Fruit fly (Drosophila melanogaster) whole organism, embryonic: Measurements from ENCODE around the gene RASSF8.

Experiments used
- Aef1 ChIP-seq: fragments of 200-800 bp; sonication (Bioruptor generic); IDR thresholded peaks from 3 replicates; pipeline ENCODE4 v1.3.6; 2022; ENCODE audit warnings: missing biosample characterization, missing genetic modification characterization
- Atf6 ChIP-seq: fragments of 200-800 bp; sonication (Bioruptor generic); IDR thresholded peaks from 2 replicates; pipeline ENCODE4 v1.3.6; 2022; ENCODE audit warnings: missing biosample characterization, missing genetic modification characterization
- Awh ChIP-seq: fragments of 200-800 bp; sonication (Bioruptor generic); IDR thresholded peaks from 2 replicates; pipeline ENCODE4, ENCODE4 v1.3.6; 2022; ENCODE audit warnings: missing biosample characterization, missing genetic modification characterization
- Blimp-1 ChIP-seq: fragments of 200-800 bp; sonication (Bioruptor generic); optimal IDR thresholded peaks from 3 replicates; lab custom pipeline; 2018; ENCODE audit warnings: missing biosample characterization, missing genetic modification characterization, mild to moderate bottlenecking, moderate library complexity, missing genetic modification reagents
- CG10147 ChIP-seq: fragments of 200-800 bp; sonication (Bioruptor generic); optimal IDR thresholded peaks from 2 replicates; lab custom pipeline; 2019; ENCODE audit warnings: missing biosample characterization, mild to moderate bottlenecking, missing genetic modification characterization, moderate library complexity
- CG10979 ChIP-seq: fragments of 200-800 bp; sonication (Bioruptor generic); optimal IDR thresholded peaks from 2 replicates; lab custom pipeline; 2018; ENCODE audit warnings: missing biosample characterization, mild to moderate bottlenecking, missing genetic modification characterization, moderate library complexity
- CG11695 ChIP-seq: fragments of 200-800 bp; sonication (Bioruptor generic); IDR thresholded peaks from 3 replicates; pipeline ENCODE4 v1.3.6; 2022; ENCODE audit warnings: missing biosample characterization, missing genetic modification characterization
- CG12299 ChIP-seq: fragments of 200-800 bp; sonication (Bioruptor generic); optimal IDR thresholded peaks from 2 replicates; lab custom pipeline; 2018; ENCODE audit warnings: missing biosample characterization, mild to moderate bottlenecking, missing genetic modification characterization
- CG12391 ChIP-seq: fragments of 200-800 bp; sonication (Bioruptor generic); optimal IDR thresholded peaks from 3 replicates; lab custom pipeline; 2018; ENCODE audit warnings: missing biosample characterization, mild to moderate bottlenecking, missing genetic modification characterization, moderate library complexity
- CG13424 ChIP-seq: fragments of 200-800 bp; sonication (Bioruptor generic); optimal IDR thresholded peaks from 2 replicates; lab custom pipeline; 2019; ENCODE audit warnings: missing biosample characterization, mild to moderate bottlenecking, missing genetic modification characterization, moderate library complexity
- CG14014 ChIP-seq: fragments of 200-800 bp; sonication (Bioruptor generic); IDR thresholded peaks from 2 replicates; pipeline ENCODE4 v1.3.6; 2022; ENCODE audit warnings: missing biosample characterization, missing genetic modification characterization
- CG15269 ChIP-seq: fragments of 200-800 bp; sonication (Bioruptor generic); optimal IDR thresholded peaks from 2 replicates; lab custom pipeline; 2018; ENCODE audit warnings: missing biosample characterization, mild to moderate bottlenecking, missing genetic modification characterization, moderate library complexity
- CG17186 ChIP-seq: fragments of 200-800 bp; sonication (Bioruptor generic); optimal IDR thresholded peaks from 3 replicates; lab custom pipeline; 2017; ENCODE audit warnings: missing biosample characterization, missing genetic modification reagents, missing genetic modification characterization
- CG17829 ChIP-seq: fragments of 200-800 bp; optimal IDR thresholded peaks from 2 replicates; lab custom pipeline; 2019; ENCODE audit warnings: missing biosample characterization, mild to moderate bottlenecking, missing genetic modification characterization, moderate library complexity
- CG2678 ChIP-seq: fragments of 200-800 bp; sonication (Bioruptor generic); optimal IDR thresholded peaks from 3 replicates; lab custom pipeline; 2019; ENCODE audit warnings: missing biosample characterization, mild to moderate bottlenecking, missing genetic modification characterization, moderate library complexity
- CG31365 ChIP-seq: fragments of 200-800 bp; sonication (Bioruptor generic); optimal IDR thresholded peaks from 2 replicates; lab custom pipeline; 2018; ENCODE audit warnings: missing biosample characterization, mild to moderate bottlenecking, missing genetic modification characterization
- CG31441 ChIP-seq: fragments of 200-800 bp; sonication (Bioruptor generic); IDR thresholded peaks from 2 replicates; pipeline ENCODE4 v1.3.6; 2022; ENCODE audit warnings: missing biosample characterization, missing genetic modification characterization
- CG32532 ChIP-seq: fragments of 200-800 bp; sonication (Bioruptor generic); IDR thresholded peaks from 2 replicates; pipeline ENCODE4 v1.3.6; 2022; ENCODE audit warnings: missing biosample characterization, missing genetic modification characterization
- CG43689 ChIP-seq: fragments of 200-800 bp; sonication (Bioruptor generic); IDR thresholded peaks from 2 replicates; pipeline ENCODE4 v1.3.6; 2022; ENCODE audit warnings: missing biosample characterization, missing genetic modification characterization
- CG4730 ChIP-seq: fragments of 200-800 bp; sonication (Bioruptor generic); IDR thresholded peaks from 2 replicates; pipeline ENCODE4 v1.3.6; 2022; ENCODE audit warnings: missing biosample characterization, missing genetic modification characterization
- CG7839 ChIP-seq: fragments of 200-800 bp; sonication (Bioruptor generic); optimal IDR thresholded peaks from 3 replicates; lab custom pipeline; 2018; ENCODE audit warnings: missing biosample characterization, mild to moderate bottlenecking, missing genetic modification characterization, moderate library complexity
- CG8388 ChIP-seq: fragments of 200-800 bp; sonication (Bioruptor generic); optimal IDR thresholded peaks from 2 replicates; lab custom pipeline; 2019; ENCODE audit warnings: missing biosample characterization, mild to moderate bottlenecking, missing genetic modification characterization, moderate library complexity
- E2f1 ChIP-seq: fragments of 200-800 bp; sonication (Bioruptor generic); IDR thresholded peaks from 2 replicates; pipeline ENCODE4 v1.3.6; 2022; ENCODE audit warnings: missing biosample characterization, missing genetic modification characterization
- Fer3 ChIP-seq: fragments of 200-800 bp; sonication (Bioruptor generic); optimal IDR thresholded peaks from 2 replicates; lab custom pipeline; 2018; ENCODE audit warnings: missing biosample characterization, mild to moderate bottlenecking, missing genetic modification characterization, moderate library complexity
- H2.0 ChIP-seq: fragments of 200-800 bp; sonication (Bioruptor generic); IDR thresholded peaks from 2 replicates; pipeline ENCODE4 v1.3.6; 2022; ENCODE audit warnings: missing biosample characterization, missing genetic modification characterization
- Hr51 ChIP-seq, 2 experiments: fragments of 200-800 bp; sonication (Bioruptor generic); optimal IDR thresholded peaks; 2 replicates in 1 of 2; 3 replicates in 1 of 2; lab custom pipeline; 2016 to 2018; ENCODE audit warnings: missing biosample characterization in 2 of 2, missing genetic modification characterization in 2 of 2, mild to moderate bottlenecking in 1 of 2, moderate library complexity in 1 of 2
- Myb ChIP-seq: fragments of 200-800 bp; sonication (Bioruptor generic); optimal IDR thresholded peaks from 2 replicates; lab custom pipeline; 2016; ENCODE audit warnings: missing biosample characterization, missing genetic modification characterization
- Neu2 ChIP-seq: fragments of 200-800 bp; sonication (Bioruptor generic); optimal IDR thresholded peaks from 3 replicates; lab custom pipeline; 2016; ENCODE audit warnings: missing biosample characterization, missing genetic modification characterization, borderline replicate concordance
- Sox102F ChIP-seq: fragments of 200-800 bp; sonication (Bioruptor generic); optimal IDR thresholded peaks from 2 replicates; lab custom pipeline; 2018; ENCODE audit warnings: missing biosample characterization, mild to moderate bottlenecking, missing genetic modification characterization, moderate library complexity
- Spps ChIP-seq: fragments of 200-800 bp; sonication (Bioruptor generic); optimal IDR thresholded peaks from 2 replicates; lab custom pipeline; 2018; ENCODE audit warnings: missing biosample characterization, mild to moderate bottlenecking, missing genetic modification characterization
- Ssrp ChIP-seq: fragments of 200-800 bp; sonication (Bioruptor generic); optimal IDR thresholded peaks from 2 replicates; lab custom pipeline; 2018; ENCODE audit warnings: missing biosample characterization, mild to moderate bottlenecking, missing genetic modification characterization, moderate library complexity
- Xrp1 ChIP-seq: fragments of 200-800 bp; sonication (Bioruptor generic); IDR thresholded peaks from 2 replicates; pipeline ENCODE4 v1.3.6; 2022; ENCODE audit warnings: missing biosample characterization, missing genetic modification characterization
- ase ChIP-seq: fragments of 200-800 bp; sonication (Bioruptor generic); IDR thresholded peaks from 3 replicates; pipeline ENCODE4 v1.3.6; 2022; ENCODE audit warnings: missing biosample characterization, missing genetic modification characterization
- bsh ChIP-seq, 2 experiments: fragments of 200-800 bp; sonication (Bioruptor generic); optimal IDR thresholded peaks; 2 replicates each; lab custom pipeline; 2017 to 2018; ENCODE audit warnings: mild to moderate bottlenecking in 2 of 2, missing biosample characterization in 2 of 2, missing genetic modification characterization in 2 of 2, moderate library complexity in 1 of 2
- cad ChIP-seq: fragments of >200 bp; optimal IDR thresholded peaks from 2 replicates; lab custom pipeline; 2017; ENCODE audit warnings: missing biosample characterization, missing genetic modification characterization
- croc ChIP-seq: fragments of 200-800 bp; sonication (Bioruptor generic); conservative IDR thresholded peaks from 3 replicates; pipeline ENCODE4 v1.3.6; 2022; ENCODE audit warnings: missing biosample characterization, missing genetic modification characterization
- dati ChIP-seq: fragments of 200-800 bp; sonication (Bioruptor generic); IDR thresholded peaks from 2 replicates; pipeline ENCODE4 v1.3.6; 2022; ENCODE audit warnings: missing biosample characterization, missing genetic modification characterization
- dmrt99B ChIP-seq: fragments of 200-800 bp; sonication (Bioruptor generic); optimal IDR thresholded peaks from 2 replicates; lab custom pipeline; 2018; ENCODE audit warnings: missing biosample characterization, mild to moderate bottlenecking, missing genetic modification characterization, moderate library complexity
- eyg ChIP-seq: fragments of 200-800 bp; sonication (Bioruptor generic); optimal IDR thresholded peaks from 3 replicates; lab custom pipeline; 2016; ENCODE audit warnings: missing biosample characterization, missing genetic modification characterization
- grau ChIP-seq: fragments of 200-800 bp; optimal IDR thresholded peaks from 3 replicates; lab custom pipeline; 2019; ENCODE audit warnings: missing biosample characterization, mild to moderate bottlenecking, missing genetic modification characterization, moderate library complexity
- hkb ChIP-seq, 2 experiments: fragments of 200-800 bp in 1 of 2; fragments of >200 bp in 1 of 2; sonication (Bioruptor generic) in 1 of 2; IDR thresholded peaks in 1 of 2; optimal IDR thresholded peaks in 1 of 2; 2 replicates each; pipeline versions ENCODE4 v1.3.6 to Lab custom; 2017 to 2022; ENCODE audit warnings: missing biosample characterization in 1 of 2, missing genetic modification characterization in 1 of 2
- lmd ChIP-seq: fragments of 200-800 bp; sonication (Bioruptor generic); IDR thresholded peaks from 2 replicates; pipeline ENCODE4 v1.3.6; 2022; ENCODE audit warnings: missing biosample characterization, missing genetic modification characterization
- pfk ChIP-seq: fragments of 200-800 bp; sonication (Bioruptor generic); optimal IDR thresholded peaks from 2 replicates; lab custom pipeline; 2018; ENCODE audit warnings: missing biosample characterization, mild to moderate bottlenecking, missing genetic modification characterization, moderate library complexity
- row ChIP-seq: fragments of 200-800 bp; sonication (Bioruptor generic); IDR thresholded peaks from 3 replicates; pipeline ENCODE4 v1.3.6; 2022; ENCODE audit warnings: missing biosample characterization, missing genetic modification characterization
- slbo ChIP-seq: fragments of 200-800 bp; sonication (Bioruptor generic); IDR thresholded peaks from 2 replicates; pipeline ENCODE4 v1.3.6; 2022; ENCODE audit warnings: missing biosample characterization, missing genetic modification characterization
- slou ChIP-seq: fragments of 200-800 bp; sonication (Bioruptor generic); optimal IDR thresholded peaks from 3 replicates; lab custom pipeline; 2016; ENCODE audit warnings: missing biosample characterization, missing genetic modification characterization
- tap ChIP-seq: fragments of 200-800 bp; optimal IDR thresholded peaks from 3 replicates; lab custom pipeline; 2019; ENCODE audit warnings: missing biosample characterization, mild to moderate bottlenecking, missing genetic modification characterization, moderate library complexity
- tgo ChIP-seq: fragments of 200-800 bp; sonication (Bioruptor generic); IDR thresholded peaks from 3 replicates; pipeline ENCODE4 v1.3.6; 2022; ENCODE audit warnings: missing biosample characterization, missing genetic modification characterization
- trem ChIP-seq: fragments of 200-800 bp; optimal IDR thresholded peaks from 3 replicates; lab custom pipeline; 2019; ENCODE audit warnings: missing biosample characterization, mild to moderate bottlenecking, missing genetic modification characterization, moderate library complexity

Gene RASSF8

DNA sequence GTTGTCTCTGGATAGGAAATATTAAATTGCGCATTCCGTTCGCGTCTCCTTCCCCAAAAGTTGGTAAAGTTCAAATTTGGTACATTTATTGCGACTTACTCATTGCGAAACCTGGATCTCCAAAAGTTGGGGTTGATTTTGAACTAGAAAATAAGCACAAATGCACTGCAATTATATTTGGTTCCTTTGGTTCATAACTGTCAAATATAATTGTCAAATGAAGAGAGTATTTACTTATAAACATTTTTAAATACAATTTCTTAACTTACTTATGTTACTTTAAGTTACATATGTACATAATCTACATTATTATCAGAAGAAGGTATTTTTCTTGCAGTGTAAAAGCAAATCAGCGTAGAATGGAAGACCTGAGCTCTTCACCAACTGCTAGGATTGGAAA lies 31.1 kb upstream of the RASSF8 start (continued):
- TF ChIP-seq Aef1 (GFP tag; lab: Robert Waterston, UW): peak; percentile 20; the same call in 1 of the 3 replicates
- no peak for TF ChIP-seq cad (GFP tag; lab: Kevin White, UChicago)
- peak in 1 of 2 experiments; percentile 55 for TF ChIP-seq bsh (GFP tag; optimal IDR thresholded peaks at IDR 0.05; lab: Kevin White, UChicago)
- no peak for TF ChIP-seq CG43689 (GFP tag; lab: Robert Waterston, UW)
- TF ChIP-seq lmd (GFP tag; lab: Robert Waterston, UW): peak; percentile 39; the same call in 1 of the 2 replicates
- no peak for TF ChIP-seq dati (GFP tag; lab: Robert Waterston, UW)
- peak; percentile 10 for TF ChIP-seq trem
- peak; percentile 42; the same call in 1 of the 2 replicates for TF ChIP-seq CG31441 (GFP tag; lab: Robert Waterston, UW)
- peak; percentile 36 for TF ChIP-seq tap (tag; lab: Kevin White, UChicago)
- no peak for TF ChIP-seq CG32532 (GFP tag; lab: Robert Waterston, UW)
- TF ChIP-seq CG11695 (GFP tag; lab: Robert Waterston, UW): peak; percentile 23; the same call in 1 of the 3 replicates
- peak in 1 of 2 experiments; percentile 52 for TF ChIP-seq Hr51 (GFP tag; optimal IDR thresholded peaks at IDR 0.05; lab: Kevin White, UChicago)
- TF ChIP-seq grau (tag; lab: Kevin White, UChicago): peak; percentile 48
- peak; percentile 25 for TF ChIP-seq CG10147
- TF ChIP-seq CG17186 (GFP tag; lab: Kevin White, UChicago): no peak
- TF ChIP-seq CG4730 (GFP tag; lab: Robert Waterston, UW): no peak
- no peak for TF ChIP-seq slou (GFP tag; lab: Kevin White, UChicago)
- peak; percentile 19 for TF ChIP-seq CG10979 (tag; lab: Kevin White, UChicago)
- TF ChIP-seq row (GFP tag; lab: Robert Waterston, UW): peak; percentile 55
- TF ChIP-seq slbo: peak; percentile 39; the same call in 1 of the 2 replicates
- peak; percentile 26; the same call in 1 of the 2 replicates for TF ChIP-seq Awh (GFP tag; lab: Robert Waterston, UW)
- peak; percentile 53; the same call in 2 of the 3 replicates for TF ChIP-seq tgo (GFP tag; lab: Robert Waterston, UW)
- peak; percentile 58 for TF ChIP-seq dmrt99B (tag; lab: Kevin White, UChicago)
- TF ChIP-seq Blimp-1 (GFP tag; lab: Kevin White, UChicago): peak; percentile 53
- peak; percentile 52 for TF ChIP-seq CG15269 (tag; lab: Kevin White, UChicago)
- no peak for TF ChIP-seq hkb (optimal IDR thresholded peaks at IDR 0.05; lab: Kevin White, UChicago)
- TF ChIP-seq hkb (GFP tag; IDR thresholded peaks at IDR 0.05; lab: Robert Waterston, UW): 0 out of 2 replicates have a peak, but pooled peaks have one; percentile 7
- TF ChIP-seq CG2678: peak; percentile 64
- 0 out of 2 replicates have a peak, but pooled peaks have one; percentile 24 for TF ChIP-seq CG14014
- peak; percentile 61 for TF ChIP-seq CG7839 (tag; lab: Kevin White, UChicago)
- TF ChIP-seq CG8388 (GFP tag; lab: Kevin White, UChicago): peak; percentile 16
- TF ChIP-seq CG17829: peak; percentile 11
- no peak for TF ChIP-seq eyg
- peak; percentile 10 for TF ChIP-seq Spps
- TF ChIP-seq pfk (GFP tag; lab: Kevin White, UChicago): no peak
- TF ChIP-seq Neu2 (GFP tag; lab: Kevin White, UChicago): no peak
- no peak for TF ChIP-seq Myb (GFP tag; lab: Kevin White, UChicago)
- TF ChIP-seq CG12299: peak; percentile 14
- no peak for TF ChIP-seq ase (GFP tag; lab: Robert Waterston, UW)
- TF ChIP-seq CG12391 (tag; lab: Kevin White, UChicago): peak; percentile 35
- TF ChIP-seq H2.0: 0 out of 2 replicates have a peak, but pooled peaks have one; percentile 17
- no peak for TF ChIP-seq croc (GFP tag; lab: Robert Waterston, UW)
- TF ChIP-seq Atf6 (GFP tag; lab: Robert Waterston, UW): peak; percentile 17; the same call in 1 of the 2 replicates
- peak; percentile 54 for TF ChIP-seq Fer3
- peak; percentile 48; the same call in 1 of the 2 replicates for TF ChIP-seq Xrp1
- TF ChIP-seq CG13424 (tag; lab: Kevin White, UChicago): peak; percentile 20
- TF ChIP-seq Ssrp (tag; lab: Kevin White, UChicago): peak; percentile 32
- no peak for TF ChIP-seq CG31365
- peak; percentile 43 for TF ChIP-seq E2f1 (GFP tag; lab: Robert Waterston, UW)
- peak; percentile 60 for TF ChIP-seq Sox102F (GFP tag; lab: Kevin White, UChicago)
